Worm (Caenorhabditis elegans) whole organism, early embryonic: Measurements from ENCODE around the gene str-121.

Source experiments
- B0310.2 ChIP-seq: sonication (generic microtip); optimal IDR thresholded peaks from 2 replicates; lab custom pipeline; 2016; ENCODE audit warnings: mild to moderate bottlenecking, missing genetic modification characterization, missing compliant biosample characterization
- F13C5.2 ChIP-seq: sonication (generic microtip); optimal IDR thresholded peaks from 2 replicates; lab custom pipeline; 2017; ENCODE audit warnings: mild to moderate bottlenecking, missing genetic modification characterization, inconsistent platforms, missing compliant biosample characterization
- ama-1 ChIP-seq: fragments of 150-350 bp; optimal IDR thresholded peaks from 2 replicates; lab custom pipeline; 2014
- ceh-13 ChIP-seq: fragments of 200-800 bp; sonication (Bioruptor generic); optimal IDR thresholded peaks from 2 replicates; lab custom pipeline; 2018; ENCODE audit warnings: mild to moderate bottlenecking, missing genetic modification characterization, missing compliant biosample characterization
- ceh-36 ChIP-seq: sonication (generic microtip); optimal IDR thresholded peaks from 2 replicates; lab custom pipeline; 2016; ENCODE audit warnings: missing genetic modification characterization, inconsistent platforms, missing compliant biosample characterization
- ets-7 ChIP-seq: sonication (generic microtip); optimal IDR thresholded peaks from 2 replicates; lab custom pipeline; 2016; ENCODE audit warnings: missing genotype, missing genetic modification characterization, missing compliant biosample characterization
- flt-1 ChIP-seq: fragments of 200-800 bp; sonication (Bioruptor generic); IDR thresholded peaks from 2 replicates; pipeline ENCODE4 v1.3.6; 2022; ENCODE audit warnings: missing genetic modification characterization, missing compliant biosample characterization
- hmg-4 ChIP-seq: fragments of 200-800 bp; sonication (Bioruptor generic); optimal IDR thresholded peaks from 2 replicates; lab custom pipeline; 2018; ENCODE audit warnings: mild to moderate bottlenecking, missing genetic modification characterization, missing compliant biosample characterization
- hnd-1 ChIP-seq: sonication (generic microtip); optimal IDR thresholded peaks from 2 replicates; lab custom pipeline; 2016; ENCODE audit warnings: missing genetic modification characterization, missing compliant biosample characterization
- sea-1 ChIP-seq: fragments of 200-800 bp; sonication (Bioruptor generic); conservative IDR thresholded peaks from 2 replicates; pipeline ENCODE4 v1.3.6; 2022; ENCODE audit warnings: missing genetic modification characterization, missing compliant biosample characterization
- tbx-11 ChIP-seq: fragments of 200-800 bp; sonication (Bioruptor generic); IDR thresholded peaks from 2 replicates; pipeline ENCODE4 v1.3.6; 2022; ENCODE audit warnings: missing genetic modification characterization, missing compliant biosample characterization
- tbx-37 ChIP-seq: fragments of 200-800 bp; sonication (Bioruptor generic); conservative IDR thresholded peaks from 2 replicates; pipeline ENCODE4 v1.3.6; 2022; ENCODE audit warnings: missing genetic modification reagents, missing genetic modification characterization, missing compliant biosample characterization

ce11 chrV:281111-281510 lies 26.6 kb upstream of the str-121 start:
- TF ChIP-seq ets-7 (tag; lab: Kevin White, UChicago), result no peak
- TF ChIP-seq B0310.2, result no peak
- no peak for TF ChIP-seq ceh-13 (GFP tag; lab: Kevin White, UChicago)
- TF ChIP-seq hmg-4 (GFP tag; lab: Kevin White, UChicago), result no peak
- TF ChIP-seq flt-1 (GFP tag; lab: Robert Waterston, UW), result no peak
- no peak for TF ChIP-seq ceh-36 (tag; lab: Kevin White, UChicago)
- no peak for TF ChIP-seq tbx-37 (GFP tag; lab: Robert Waterston, UW)
- no peak for TF ChIP-seq ama-1 (lab: Kevin White, UChicago)
- TF ChIP-seq tbx-11 (GFP tag; lab: Robert Waterston, UW), result no peak
- TF ChIP-seq F13C5.2, result no peak
- no peak for TF ChIP-seq sea-1 (GFP tag; lab: Robert Waterston, UW)
- TF ChIP-seq hnd-1, result no peak
